Worm (Caenorhabditis elegans) whole organism, L1 larva: Measurements from ENCODE around the gene T26E4.7.

Experiments used
- ceh-8 ChIP-seq: fragments of 200-800 bp; sonication (Bioruptor generic); optimal IDR thresholded peaks from 2 replicates; lab custom pipeline; 2018; ENCODE audit warnings: mild to moderate bottlenecking, missing genetic modification characterization, moderate library complexity, missing compliant biosample characterization
- dpl-1 ChIP-seq, 3 experiments: fragments of 150-350 bp in 2 of 3; sonication (generic microtip) in 1 of 3; optimal IDR thresholded peaks; 2 replicates each; lab custom pipeline; 2014 to 2017; ENCODE audit warnings: missing biosample characterization in 3 of 3, missing genetic modification characterization in 3 of 3, missing genetic modification reagents in 3 of 3
- lin-13 ChIP-seq: fragments of 150-350 bp; optimal IDR thresholded peaks from 2 replicates; lab custom pipeline; 2014; ENCODE audit warnings: missing biosample characterization, missing genetic modification reagents, missing genetic modification characterization
- lin-35 ChIP-seq, 2 experiments: fragments of 150-350 bp; optimal IDR thresholded peaks; 2 replicates each; lab custom pipeline; 2014; ENCODE audit warnings: missing biosample characterization in 2 of 2, missing genetic modification characterization in 2 of 2, missing genetic modification reagents in 2 of 2
- mdl-1 ChIP-seq, 2 experiments: fragments of 150-350 bp; optimal IDR thresholded peaks; 2 replicates each; lab custom pipeline; 2014 to 2017; ENCODE audit warnings: missing biosample characterization in 2 of 2, missing genetic modification characterization in 2 of 2, inconsistent platforms in 1 of 2
- nhr-90 ChIP-seq: sonication (generic microtip); optimal IDR thresholded peaks from 2 replicates; lab custom pipeline; 2016; ENCODE audit warnings: mild to moderate bottlenecking, missing genetic modification characterization, missing compliant biosample characterization; ENCODE audit not compliant: poor library complexity
- pqm-1 ChIP-seq: sonication (generic microtip); optimal IDR thresholded peaks from 3 replicates; lab custom pipeline; 2017; ENCODE audit warnings: missing biosample characterization, missing genetic modification characterization
- rnt-1 ChIP-seq: sonication (generic microtip); optimal IDR thresholded peaks from 2 replicates; lab custom pipeline; 2016; ENCODE audit warnings: mild to moderate bottlenecking, missing genetic modification characterization, moderate library complexity, missing compliant biosample characterization
- skn-1 ChIP-seq: fragments of 150-350 bp; optimal IDR thresholded peaks from 2 replicates; lab custom pipeline; 2014; ENCODE audit warnings: missing biosample characterization, missing genetic modification characterization
- sup-37 ChIP-seq: fragments of 200-800 bp; sonication (Bioruptor generic); optimal IDR thresholded peaks from 2 replicates; lab custom pipeline; 2018; ENCODE audit warnings: mild to moderate bottlenecking, missing genetic modification characterization, missing compliant biosample characterization
- unc-130 ChIP-seq: fragments of 150-350 bp; optimal IDR thresholded peaks from 2 replicates; lab custom pipeline; 2017; ENCODE audit warnings: missing biosample characterization, missing genetic modification characterization, inconsistent platforms
- zag-1 ChIP-seq: fragments of 150-350 bp; optimal IDR thresholded peaks from 2 replicates; lab custom pipeline; 2014; ENCODE audit warnings: missing biosample characterization, missing genetic modification characterization

DNA sequence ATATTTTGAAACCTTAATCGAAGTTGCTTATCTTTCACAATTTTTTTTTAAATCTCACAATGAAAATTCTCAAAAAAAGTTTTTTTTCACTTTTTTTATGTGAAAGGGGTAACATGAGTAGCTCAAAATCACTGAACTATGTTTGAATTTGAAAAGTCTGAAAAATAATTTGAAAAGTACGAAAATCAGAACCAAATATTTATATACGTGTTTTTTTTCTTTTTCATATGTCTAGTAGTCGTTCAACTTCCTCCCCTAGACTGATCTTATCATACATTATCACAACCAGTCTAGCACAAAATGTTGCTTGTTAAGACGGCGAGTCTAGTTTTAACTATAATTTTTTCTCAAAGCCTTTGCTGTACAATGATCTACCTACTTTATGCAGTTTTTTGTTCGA is 28.0 kb downstream of the T26E4.7 start, which contains the start of gene srbc-49:
- TF ChIP-seq nhr-90 (no peak), lin-13 (GFP tag; lab: Kevin White, UChicago) (no peak), dpl-1 (GFP tag; optimal IDR thresholded peaks at IDR 0.05; lab: Kevin White, UChicago) (no peak), zag-1 (no peak), ceh-8 (GFP tag; lab: Kevin White, UChicago) (no peak), skn-1 (no peak), lin-35 (GFP tag; optimal IDR thresholded peaks at IDR 0.05; lab: Kevin White, UChicago) (no peak), sup-37 (GFP tag; lab: Kevin White, UChicago) (no peak), unc-130 (tag; lab: Kevin White, UChicago) (no peak), pqm-1 (no peak), rnt-1 (no peak), mdl-1 (tag; optimal IDR thresholded peaks at IDR 0.05; lab: Kevin White, UChicago) (no peak)
